Worm (Caenorhabditis elegans) whole organism, late embryonic: ENCODE measurements around the gene lips-12.

Source experiments
- C08G9.2 ChIP-seq: sonication (generic microtip); optimal IDR thresholded peaks from 2 replicates; lab custom pipeline; 2016; ENCODE audit warnings: mild to moderate bottlenecking, missing genetic modification characterization, moderate library complexity, missing compliant biosample characterization
- C38D4.7 ChIP-seq: fragments of 200-800 bp; sonication (Bioruptor generic); optimal IDR thresholded peaks from 2 replicates; lab custom pipeline; 2018; ENCODE audit warnings: mild to moderate bottlenecking, missing genetic modification characterization, moderate library complexity, missing compliant biosample characterization
- K09A11.1 ChIP-seq: sonication (generic microtip); optimal IDR thresholded peaks from 2 replicates; lab custom pipeline; 2017; ENCODE audit warnings: antibody characterized with exemption, mild to moderate bottlenecking, missing genetic modification characterization, missing compliant biosample characterization; ENCODE audit not compliant: insufficient read depth
- T23F11.4 ChIP-seq: fragments of 200-800 bp; sonication (Bioruptor generic); optimal IDR thresholded peaks from 2 replicates; lab custom pipeline; 2018; ENCODE audit warnings: mild to moderate bottlenecking, missing genetic modification characterization, missing compliant biosample characterization
- Y22D7AL.16 ChIP-seq: sonication (generic microtip); optimal IDR thresholded peaks from 2 replicates; lab custom pipeline; 2016; ENCODE audit warnings: missing genetic modification characterization, missing compliant biosample characterization
- ahr-1 ChIP-seq: sonication (generic microtip); optimal IDR thresholded peaks from 2 replicates; lab custom pipeline; 2016; ENCODE audit warnings: missing genetic modification characterization, missing compliant biosample characterization
- ama-1 ChIP-seq: fragments of 150-350 bp; optimal IDR thresholded peaks from 2 replicates; lab custom pipeline; 2014
- ceh-14 ChIP-seq: sonication (generic microtip); optimal IDR thresholded peaks from 2 replicates; lab custom pipeline; 2016; ENCODE audit warnings: missing genotype, missing genetic modification characterization, missing compliant biosample characterization
- ceh-2 ChIP-seq: sonication (generic microtip); optimal IDR thresholded peaks from 2 replicates; lab custom pipeline; 2016; ENCODE audit warnings: missing genotype, missing genetic modification characterization, missing compliant biosample characterization
- ceh-22 ChIP-seq: sonication (generic microtip); optimal IDR thresholded peaks from 2 replicates; lab custom pipeline; 2017; ENCODE audit warnings: missing biosample characterization, missing genetic modification characterization
- ceh-6 ChIP-seq: fragments of 200-800 bp; sonication (Bioruptor generic); optimal IDR thresholded peaks from 2 replicates; lab custom pipeline; 2018; ENCODE audit warnings: mild to moderate bottlenecking, missing genetic modification characterization, missing compliant biosample characterization
- ceh-9 ChIP-seq: sonication (generic microtip); optimal IDR thresholded peaks from 2 replicates; lab custom pipeline; 2016; ENCODE audit warnings: mild to moderate bottlenecking, missing genetic modification characterization, inconsistent platforms, missing compliant biosample characterization
- che-1 ChIP-seq: sonication (generic microtip); optimal IDR thresholded peaks from 2 replicates; lab custom pipeline; 2016; ENCODE audit warnings: mild to moderate bottlenecking, missing genetic modification characterization, missing compliant biosample characterization
- dve-1 ChIP-seq: sonication (generic microtip); optimal IDR thresholded peaks from 2 replicates; lab custom pipeline; 2017; ENCODE audit warnings: antibody characterized with exemption, mild to moderate bottlenecking, missing genetic modification characterization, missing compliant biosample characterization
- elt-2 ChIP-seq: sonication (generic microtip); optimal IDR thresholded peaks from 2 replicates; lab custom pipeline; 2016; ENCODE audit warnings: missing genetic modification reagents, missing genetic modification characterization, missing compliant biosample characterization
- elt-4 ChIP-seq: sonication (generic microtip); optimal IDR thresholded peaks from 2 replicates; lab custom pipeline; 2016; ENCODE audit warnings: missing genetic modification characterization, missing compliant biosample characterization
- eyg-1 ChIP-seq: sonication (generic microtip); optimal IDR thresholded peaks from 2 replicates; lab custom pipeline; 2016; ENCODE audit warnings: missing genotype, missing genetic modification characterization, missing compliant biosample characterization
- fkh-10 ChIP-seq: fragments of 150-350 bp; optimal IDR thresholded peaks from 2 replicates; lab custom pipeline; 2014; ENCODE audit warnings: missing biosample characterization, missing genetic modification reagents, missing genetic modification characterization
- gmeb-2 ChIP-seq: sonication (generic microtip); optimal IDR thresholded peaks from 2 replicates; lab custom pipeline; 2016; ENCODE audit warnings: missing genetic modification characterization, inconsistent platforms, missing compliant biosample characterization
- hlh-15 ChIP-seq: sonication (generic microtip); optimal IDR thresholded peaks from 2 replicates; lab custom pipeline; 2016; ENCODE audit warnings: missing genetic modification characterization, missing compliant biosample characterization
- hlh-30 ChIP-seq: sonication (generic microtip); optimal IDR thresholded peaks from 2 replicates; lab custom pipeline; 2017; ENCODE audit warnings: antibody characterized with exemption, missing genetic modification characterization, missing compliant biosample characterization; ENCODE audit not compliant: insufficient read depth
- hlh-6 ChIP-seq: sonication (generic microtip); optimal IDR thresholded peaks from 2 replicates; lab custom pipeline; 2016; ENCODE audit warnings: missing genotype, missing genetic modification characterization, missing compliant biosample characterization
- hlh-8 ChIP-seq: sonication (generic microtip); optimal IDR thresholded peaks from 2 replicates; lab custom pipeline; 2016; ENCODE audit warnings: missing genotype, missing genetic modification characterization, missing compliant biosample characterization
- mec-3 ChIP-seq: sonication (generic microtip); optimal IDR thresholded peaks from 2 replicates; lab custom pipeline; 2016; ENCODE audit warnings: borderline replicate concordance, missing genetic modification characterization, missing compliant biosample characterization
- nhr-232 ChIP-seq: sonication (generic microtip); optimal IDR thresholded peaks from 2 replicates; lab custom pipeline; 2016; ENCODE audit warnings: missing genetic modification characterization, missing compliant biosample characterization
- odd-2 ChIP-seq: sonication (generic microtip); optimal IDR thresholded peaks from 2 replicates; lab custom pipeline; 2017; ENCODE audit warnings: antibody characterized with exemption, mild to moderate bottlenecking, missing genetic modification characterization, missing compliant biosample characterization
- pag-3 ChIP-seq: sonication (generic microtip); optimal IDR thresholded peaks from 2 replicates; lab custom pipeline; 2016; ENCODE audit warnings: missing compliant biosample characterization, missing genetic modification characterization, borderline replicate concordance
- pat-9 ChIP-seq: fragments of 200-800 bp; sonication (Bioruptor generic); optimal IDR thresholded peaks from 2 replicates; lab custom pipeline; 2018; ENCODE audit warnings: mild to moderate bottlenecking, missing genetic modification characterization, moderate library complexity, missing compliant biosample characterization
- pha-4 ChIP-seq: fragments of 150-350 bp; optimal IDR thresholded peaks from 2 replicates; lab custom pipeline; 2018; ENCODE audit warnings: missing biosample characterization, missing genetic modification reagents, missing genetic modification characterization
- pqm-1 ChIP-seq: sonication (generic microtip); optimal IDR thresholded peaks from 2 replicates; lab custom pipeline; 2016; ENCODE audit warnings: missing genetic modification characterization, missing compliant biosample characterization
- rnt-1 ChIP-seq: sonication (generic microtip); optimal IDR thresholded peaks from 2 replicates; lab custom pipeline; 2016; ENCODE audit warnings: missing genetic modification characterization, missing compliant biosample characterization
- sdc-2 ChIP-seq: sonication (generic microtip); optimal IDR thresholded peaks from 2 replicates; lab custom pipeline; 2016; ENCODE audit warnings: missing genotype, missing genetic modification characterization, missing compliant biosample characterization
- syd-9 ChIP-seq: sonication (generic microtip); optimal IDR thresholded peaks from 2 replicates; lab custom pipeline; 2016; ENCODE audit warnings: mild to moderate bottlenecking, missing genetic modification characterization, moderate library complexity, missing compliant biosample characterization
- tbx-7 ChIP-seq: sonication (generic microtip); optimal IDR thresholded peaks from 2 replicates; lab custom pipeline; 2016; ENCODE audit warnings: missing genotype, missing genetic modification characterization, missing compliant biosample characterization
- ttx-3 ChIP-seq: sonication (generic microtip); optimal IDR thresholded peaks from 2 replicates; lab custom pipeline; 2016; ENCODE audit warnings: missing genetic modification reagents, missing genetic modification characterization, missing compliant biosample characterization
- unc-3 ChIP-seq, 2 experiments: fragments of 200-800 bp in 1 of 2; sonication (Bioruptor generic) in 1 of 2; sonication (generic microtip) in 1 of 2; conservative IDR thresholded peaks in 1 of 2; optimal IDR thresholded peaks in 1 of 2; 2 replicates each; pipeline versions ENCODE4 v1.3.6 to Lab custom; 2016 to 2022; ENCODE audit warnings: missing compliant biosample characterization in 2 of 2, missing genetic modification characterization in 2 of 2, missing genetic modification reagents in 1 of 2
- unc-42 ChIP-seq: sonication (generic microtip); optimal IDR thresholded peaks from 2 replicates; lab custom pipeline; 2016; ENCODE audit warnings: missing genotype, missing genetic modification characterization, missing compliant biosample characterization
- zip-5 ChIP-seq: sonication (generic microtip); optimal IDR thresholded peaks from 2 replicates; lab custom pipeline; 2016; ENCODE audit warnings: missing genetic modification characterization, missing compliant biosample characterization

lips-12 gene

ce11 chrII:1075424-1075823 is 38.6 kb downstream of the lips-12 start, which contains the start of gene K02E7.11:
TSS of gene K02E7.11 (minus strand) at chrII:1075524.
- no peak for TF ChIP-seq eyg-1 (tag; lab: Kevin White, UChicago)
- TF ChIP-seq gmeb-2 (tag; lab: Kevin White, UChicago): no peak
- no peak for TF ChIP-seq ttx-3 (tag; lab: Kevin White, UChicago)
- no peak for TF ChIP-seq ceh-14
- TF ChIP-seq C38D4.7 (GFP tag; lab: Kevin White, UChicago): no peak
- no peak for TF ChIP-seq tbx-7
- no peak for TF ChIP-seq pag-3 (tag; lab: Kevin White, UChicago)
- no peak for TF ChIP-seq elt-4 (tag; lab: Kevin White, UChicago)
- TF ChIP-seq, all 69 proteins: peak for 0

DNA sequence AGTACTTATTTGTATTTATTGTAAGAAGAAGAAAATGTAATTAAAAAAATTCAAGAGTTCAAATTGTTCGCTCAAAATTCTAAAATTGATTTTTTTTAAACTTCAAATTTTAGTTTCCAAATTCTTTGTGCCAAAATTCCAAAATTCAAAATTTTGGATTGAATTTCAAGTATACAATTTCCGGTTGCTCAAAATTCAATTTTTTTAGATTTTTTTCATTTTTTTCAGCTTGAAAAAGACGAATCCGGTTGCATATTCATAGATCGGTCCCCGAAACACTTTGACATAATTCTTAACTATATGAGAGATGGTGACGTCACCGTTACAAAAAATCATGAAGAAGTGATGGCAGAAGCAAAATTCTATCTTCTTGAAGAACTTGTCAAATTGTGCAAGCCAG is 41.9 kb downstream of the lips-12 start, which contains the start of gene K02E7.4:
Gene K02E7.4, plus strand, starts transcription at position 301 of the 400 bp plus-strand sequence.
- no peak for TF ChIP-seq rnt-1 (tag; lab: Kevin White, UChicago)

DNA sequence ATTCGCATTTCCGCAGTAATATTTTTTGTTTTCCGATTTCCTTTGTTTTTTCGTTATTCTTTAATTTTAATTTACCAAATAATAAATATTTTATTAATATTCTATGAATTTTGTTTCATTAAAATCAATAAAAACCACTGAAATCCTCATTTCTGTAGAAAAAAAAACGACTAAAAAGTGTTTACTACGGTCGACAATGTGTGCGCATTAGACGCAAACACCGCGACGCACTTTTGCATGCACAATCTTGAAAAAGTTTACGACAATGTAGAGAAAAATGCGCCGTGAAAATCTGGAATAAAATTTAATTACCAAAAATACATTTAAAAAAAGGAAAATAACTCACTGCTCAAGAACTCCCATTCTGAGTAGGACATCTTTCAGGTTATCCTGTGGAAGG is 42.6 kb downstream of the lips-12 start:
- no peak for TF ChIP-seq ceh-9
- no peak for TF ChIP-seq pag-3 (tag; lab: Kevin White, UChicago)
- no peak for TF ChIP-seq zip-5 (tag; lab: Kevin White, UChicago)
- no peak for TF ChIP-seq ceh-2 (tag; lab: Kevin White, UChicago)
- TF ChIP-seq hlh-6 (tag; lab: Kevin White, UChicago): no peak
- TF ChIP-seq unc-42 (tag; lab: Kevin White, UChicago): no peak
- no peak for TF ChIP-seq T23F11.4 (GFP tag; lab: Kevin White, UChicago)
- no peak for TF ChIP-seq pat-9 (tag; lab: Kevin White, UChicago)
- TF ChIP-seq mec-3 (tag; lab: Kevin White, UChicago): no peak
- TF ChIP-seq odd-2 (tag; lab: Kevin White, UChicago): no peak
- no peak for TF ChIP-seq pha-4 (tag; lab: Kevin White, UChicago)
- TF ChIP-seq C08G9.2 (tag; lab: Kevin White, UChicago): no peak

DNA sequence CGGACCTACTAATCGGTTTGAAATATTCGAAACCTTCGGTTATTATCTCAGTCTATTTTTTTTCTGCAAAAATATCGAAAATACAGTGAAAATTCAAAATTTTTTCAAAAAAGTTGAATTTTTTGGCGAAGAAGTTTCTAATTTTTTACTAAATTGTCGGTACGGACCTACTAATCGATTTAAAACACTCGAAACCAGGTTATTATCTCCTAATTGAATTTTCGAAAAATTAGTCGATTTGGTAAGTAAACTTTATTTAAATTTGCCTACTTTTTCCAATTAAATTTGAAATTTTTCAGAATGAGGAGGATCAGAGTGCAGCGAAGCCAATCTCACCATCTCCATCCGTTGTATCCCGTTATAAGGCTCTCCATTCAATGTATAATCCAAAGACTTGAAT is 43.2 kb downstream of the lips-12 start, which contains the start of gene K02E7.12:
Gene K02E7.12, plus strand, starts transcription at position 301 of the 400 bp plus-strand sequence.
- TF ChIP-seq Y22D7AL.16: no peak
- TF ChIP-seq elt-2 (tag; lab: Kevin White, UChicago): no peak
- TF ChIP-seq che-1 (tag; lab: Kevin White, UChicago): no peak
- no peak for TF ChIP-seq T23F11.4 (GFP tag; lab: Kevin White, UChicago)
- TF ChIP-seq syd-9 (tag; lab: Kevin White, UChicago): no peak
- TF ChIP-seq hlh-30: no peak
- TF ChIP-seq fkh-10: no peak
- TF ChIP-seq ceh-9: no peak
- no peak for TF ChIP-seq unc-3 (GFP tag; conservative IDR thresholded peaks at IDR 0.05; lab: Robert Waterston, UW)
- no peak for TF ChIP-seq unc-3 (tag; optimal IDR thresholded peaks at IDR 0.05; lab: Kevin White, UChicago)
- TF ChIP-seq hlh-15 (tag; lab: Kevin White, UChicago): no peak
- TF ChIP-seq sdc-2 (tag; lab: Kevin White, UChicago): no peak
- no peak for TF ChIP-seq ahr-1 (tag; lab: Kevin White, UChicago)
- TF ChIP-seq nhr-232: no peak
- TF ChIP-seq ama-1 (lab: Kevin White, UChicago): no peak
- no peak for TF ChIP-seq ceh-6 (GFP tag; lab: Kevin White, UChicago)
- TF ChIP-seq K09A11.1 (tag; lab: Kevin White, UChicago): no peak

DNA sequence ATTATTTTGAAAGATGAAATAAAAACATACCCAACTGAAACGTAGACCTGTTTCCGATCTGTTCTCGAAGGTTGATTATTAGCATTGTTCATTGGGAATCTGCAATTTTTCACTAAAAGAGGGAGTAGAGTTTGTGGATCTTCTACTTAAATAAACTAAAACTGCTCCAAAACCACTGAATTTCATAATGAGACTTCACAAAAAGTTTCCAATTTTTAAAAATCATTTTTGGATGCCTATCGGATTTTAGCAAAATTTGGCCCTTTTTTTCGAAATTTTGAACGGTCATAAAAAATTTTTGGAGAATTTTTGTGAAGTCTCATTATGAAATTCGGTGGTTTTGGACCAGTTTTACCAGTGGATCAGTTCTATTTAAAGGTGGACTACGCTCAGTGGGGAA is 47.1 kb downstream of the lips-12 start, which contains the start of gene K02E7.10:
Gene K02E7.10, minus strand, starts transcription at position 101 of the 400 bp plus-strand sequence.
- TF ChIP-seq hlh-15 (tag; lab: Kevin White, UChicago) (no peak), ceh-22 (tag; lab: Kevin White, UChicago) (no peak), hlh-8 (tag; lab: Kevin White, UChicago) (no peak), pqm-1 (tag; lab: Kevin White, UChicago) (no peak), dve-1 (tag; lab: Kevin White, UChicago) (no peak)
